Worm (Caenorhabditis elegans): ENCODE results near the gene cit-1.1.

The cit-1.1 gene

DNA sequence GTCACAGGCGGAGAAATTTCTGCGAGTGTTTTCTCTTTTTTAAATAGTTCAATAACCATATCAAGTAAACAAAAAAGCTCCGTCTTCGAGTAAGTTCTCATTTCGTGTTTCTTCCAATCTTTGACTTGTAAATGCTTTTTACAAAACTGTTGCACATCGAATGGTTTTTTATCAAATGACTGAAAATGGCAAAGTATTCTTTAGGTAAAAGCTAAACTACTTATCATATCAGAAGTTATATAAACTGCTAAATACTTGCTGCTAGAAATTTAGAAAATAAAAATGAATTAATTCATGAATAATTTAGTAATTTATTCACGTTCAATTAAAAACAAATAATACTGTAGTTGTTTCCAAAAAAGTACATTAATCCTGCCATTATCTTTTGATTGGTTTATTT is 21.3 kb upstream of the cit-1.1 start, which contains the start of gene F44B9.9:
TSS of gene F44B9.9 (minus strand) at position 101 of the 400 bp plus-strand sequence.
- TF ChIP-seq lag-1 (GFP tag; IDR thresholded peaks at IDR 0.05) (no peak), ztf-25 (GFP tag; IDR thresholded peaks at IDR 0.05) (no peak)

DNA sequence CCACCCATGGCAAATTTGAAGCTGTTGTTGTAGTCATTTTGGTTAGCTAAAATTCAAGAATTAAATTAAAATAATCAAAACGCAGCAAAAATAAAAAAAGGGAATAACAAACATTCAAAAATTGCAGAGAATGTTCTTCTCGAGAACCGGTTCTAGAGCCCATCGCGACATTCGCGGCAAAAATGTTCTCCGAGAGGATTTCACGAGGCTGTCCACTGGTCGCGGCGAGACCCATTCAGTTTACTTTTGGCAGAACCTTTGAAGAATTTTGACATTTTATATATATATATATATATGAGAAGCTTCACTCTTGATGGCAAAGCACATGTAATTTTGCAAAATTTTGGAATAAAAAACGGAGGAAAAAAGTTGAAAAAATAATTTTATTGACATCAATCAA is 19.9 kb upstream of the cit-1.1 start, which contains the start of gene F44B9.8:
TSS of gene F44B9.8 (minus strand) at position 163 of the 400 bp plus-strand sequence.
- TF ChIP-seq Y95B8A.8 (GFP tag; IDR thresholded peaks at IDR 0.05) = no peak
- TF ChIP-seq lsy-27 (tag; optimal IDR thresholded peaks at IDR 0.05; ENCODE audit: borderline replicate concordance, insufficient read depth) = no peak
- TF ChIP-seq aptf-3 (GFP tag; IDR thresholded peaks at IDR 0.05) = no peak
- TF ChIP-seq F33H1.4 (GFP tag; IDR thresholded peaks at IDR 0.05) = peak; percentile 80
- no peak for TF ChIP-seq him-1 (tag; optimal IDR thresholded peaks at IDR 0.05)
- TF ChIP-seq pha-4 (tag; optimal IDR thresholded peaks at IDR 0.05) = peak; percentile 9
- no peak for TF ChIP-seq F39B2.1 (GFP tag; IDR thresholded peaks at IDR 0.05)
- no peak for TF ChIP-seq sdz-38 (tag; optimal IDR thresholded peaks at IDR 0.05)
- TF ChIP-seq F57C9.4 (tag; optimal IDR thresholded peaks at IDR 0.05) = no peak
- peak; percentile 42 for TF ChIP-seq efl-1 (GFP tag; optimal IDR thresholded peaks at IDR 0.05)
- no peak for TF ChIP-seq F37B4.10 (GFP tag; IDR thresholded peaks at IDR 0.05)
- TF ChIP-seq B0019.2 (GFP tag; conservative IDR thresholded peaks at IDR 0.05) = no peak
- no peak for TF ChIP-seq ztf-3 (GFP tag; optimal IDR thresholded peaks at IDR 0.05)
- TF ChIP-seq F22D6.2 (tag; optimal IDR thresholded peaks at IDR 0.05) = no peak
- no peak for TF ChIP-seq Y53G8AR.9 (GFP tag; conservative IDR thresholded peaks at IDR 0.05)
- TF ChIP-seq lsl-1 (GFP tag; optimal IDR thresholded peaks at IDR 0.05) = peak; percentile 9
- TF ChIP-seq ztf-25 (GFP tag; IDR thresholded peaks at IDR 0.05) = no peak
- no peak for TF ChIP-seq Y53F4B.3 (GFP tag; IDR thresholded peaks at IDR 0.05)
- TF ChIP-seq lir-1 (GFP tag; conservative IDR thresholded peaks at IDR 0.05) = no peak
- peak; percentile 62; the same call in 1 of the 2 replicates for TF ChIP-seq madf-6 (GFP tag; IDR thresholded peaks at IDR 0.05)
- no peak for TF ChIP-seq sea-2 (GFP tag; IDR thresholded peaks at IDR 0.05)
- no peak for TF ChIP-seq ceh-79 (tag; optimal IDR thresholded peaks at IDR 0.05)
- TF ChIP-seq dpl-1 (GFP tag; optimal IDR thresholded peaks at IDR 0.05) = peak; percentile 32
- no peak for TF ChIP-seq snpc-1.3 (tag; optimal IDR thresholded peaks at IDR 0.05; ENCODE audit: insufficient read depth)
- TF ChIP-seq B0261.1 (tag; optimal IDR thresholded peaks at IDR 0.05) = no peak

DNA sequence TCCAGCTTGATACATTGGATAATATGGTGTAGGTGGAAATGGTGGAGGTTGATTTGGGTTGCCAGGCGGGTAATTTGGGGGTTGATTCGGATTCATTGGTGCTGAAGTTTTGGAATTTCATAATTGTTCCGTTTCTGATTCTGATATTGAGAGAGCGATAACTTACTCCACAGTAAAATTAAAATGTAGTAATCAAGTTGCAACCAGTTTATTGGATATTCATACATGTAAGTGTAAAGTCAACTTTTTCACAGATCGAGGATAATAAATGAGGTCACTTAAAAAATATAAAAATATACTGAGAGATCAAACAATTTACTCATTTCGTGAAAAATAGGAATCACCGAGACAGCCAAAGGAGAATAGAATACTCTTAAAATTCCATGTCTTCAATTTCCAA is 18.3 kb upstream of the cit-1.1 start, which contains the start of gene mdt-30:
TSS of gene mdt-30 (minus strand) at position 101 of the 400 bp plus-strand sequence.
- no peak for TF ChIP-seq snpc-1.1 (tag; optimal IDR thresholded peaks at IDR 0.05; ENCODE audit: insufficient read depth)
- 0 out of 2 replicates have a peak, but pooled peaks have one; percentile 40 for TF ChIP-seq ekl-4 (GFP tag; IDR thresholded peaks at IDR 0.05)
- 0 out of 2 replicates have a peak, but pooled peaks have one; percentile 12 for TF ChIP-seq madf-3 (GFP tag; IDR thresholded peaks at IDR 0.05)
- TF ChIP-seq rcor-1 (GFP tag; IDR thresholded peaks at IDR 0.05) = 0 out of 2 replicates have a peak, but pooled peaks have one; percentile 12
- 0 out of 2 replicates have a peak, but pooled peaks have one; percentile 30 for TF ChIP-seq B0019.2 (GFP tag; conservative IDR thresholded peaks at IDR 0.05)
- no peak for TF ChIP-seq let-526 (GFP tag; IDR thresholded peaks at IDR 0.05)
- TF ChIP-seq fkh-3 (tag; optimal IDR thresholded peaks at IDR 0.05) = no peak

DNA sequence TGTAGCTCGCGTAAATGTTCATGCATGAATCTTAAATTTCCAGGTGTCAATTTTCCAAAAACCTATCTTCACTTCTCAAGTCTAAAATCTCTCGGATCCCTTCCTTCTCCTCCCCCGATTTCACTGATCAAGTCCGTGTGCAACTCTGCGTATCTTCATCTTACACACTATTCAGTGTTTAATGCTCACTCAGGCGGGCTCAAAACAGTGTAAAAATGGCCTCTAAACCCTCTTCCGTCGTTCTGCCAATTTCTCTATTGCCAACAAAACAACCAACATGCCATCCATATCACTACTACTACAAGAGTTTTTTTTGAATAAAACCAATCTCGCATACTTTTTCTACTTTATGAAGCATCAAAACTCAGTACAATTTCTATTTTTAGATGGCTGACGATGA is 12.5 kb upstream of the cit-1.1 start, which contains the start of gene F44B9.2:
TSS of gene F44B9.2 (plus strand) at position 387 of the 400 bp plus-strand sequence.
- TF ChIP-seq ztf-28 (GFP tag; IDR thresholded peaks at IDR 0.05) (no peak), F22D6.2 (tag; optimal IDR thresholded peaks at IDR 0.05) (no peak), unc-130 (GFP tag; optimal IDR thresholded peaks at IDR 0.05) (no peak), Y95B8A.8 (GFP tag; IDR thresholded peaks at IDR 0.05) (no peak), chd-7 (tag; optimal IDR thresholded peaks at IDR 0.05) (no peak), mes-4 (tag; optimal IDR thresholded peaks at IDR 0.05) (no peak), let-607 (tag; optimal IDR thresholded peaks at IDR 0.05) (no peak), rpc-1 (optimal IDR thresholded peaks at IDR 0.05) (no peak), rpc-1 (tag; optimal IDR thresholded peaks at IDR 0.05) (no peak)
